Worm (Caenorhabditis elegans) whole organism, L1 larva: ENCODE measurements around the gene msp-64.

Experiments used
- Y116A8C.19 ChIP-seq: sonication (generic microtip); optimal IDR thresholded peaks from 2 replicates; lab custom pipeline; 2016; ENCODE audit warnings: missing compliant biosample characterization, missing genetic modification characterization, borderline replicate concordance
- aha-1 ChIP-seq: fragments of 150-350 bp; optimal IDR thresholded peaks from 2 replicates; lab custom pipeline; 2014; ENCODE audit warnings: missing biosample characterization, missing genetic modification characterization
- blmp-1 ChIP-seq: fragments of 150-350 bp; optimal IDR thresholded peaks from 2 replicates; lab custom pipeline; 2014; ENCODE audit warnings: missing biosample characterization, missing genetic modification characterization
- ceh-8 ChIP-seq: fragments of 200-800 bp; sonication (Bioruptor generic); optimal IDR thresholded peaks from 2 replicates; lab custom pipeline; 2018; ENCODE audit warnings: mild to moderate bottlenecking, missing genetic modification characterization, moderate library complexity, missing compliant biosample characterization
- dpl-1 ChIP-seq, 3 experiments: fragments of 150-350 bp in 2 of 3; sonication (generic microtip) in 1 of 3; optimal IDR thresholded peaks; 2 replicates each; lab custom pipeline; 2014 to 2017; ENCODE audit warnings: missing biosample characterization in 3 of 3, missing genetic modification characterization in 3 of 3, missing genetic modification reagents in 3 of 3
- egl-13 ChIP-seq: sonication (generic microtip); optimal IDR thresholded peaks from 2 replicates; lab custom pipeline; 2016; ENCODE audit warnings: missing genotype, missing genetic modification reagents, missing genetic modification characterization, missing compliant biosample characterization
- egl-27 ChIP-seq, 2 experiments: fragments of 150-350 bp in 1 of 2; sonication (generic microtip); optimal IDR thresholded peaks; 3 replicates each; lab custom pipeline; 2017 to 2018; ENCODE audit warnings: missing biosample characterization in 2 of 2, missing genetic modification characterization in 2 of 2, missing genetic modification reagents in 2 of 2
- elt-2 ChIP-seq: sonication (generic microtip); optimal IDR thresholded peaks from 2 replicates; lab custom pipeline; 2016; ENCODE audit warnings: missing genetic modification characterization, mild to moderate bottlenecking, inconsistent platforms, missing compliant biosample characterization, missing genetic modification reagents
- elt-3 ChIP-seq, 6 experiments: fragments of 150-350 bp in 1 of 6; sonication (generic microtip); optimal IDR thresholded peaks; 2 replicates each; lab custom pipeline; 2017 to 2018; ENCODE audit warnings: missing biosample characterization in 6 of 6, missing genetic modification characterization in 6 of 6, inconsistent platforms in 1 of 6
- fkh-10 ChIP-seq: sonication (generic microtip); optimal IDR thresholded peaks from 2 replicates; lab custom pipeline; 2017; ENCODE audit warnings: missing biosample characterization, missing genetic modification reagents, missing genetic modification characterization
- fkh-8 ChIP-seq: sonication (generic microtip); optimal IDR thresholded peaks from 2 replicates; lab custom pipeline; 2016; ENCODE audit warnings: mild to moderate bottlenecking, missing genetic modification characterization, missing compliant biosample characterization
- grh-1 ChIP-seq: fragments of 200-800 bp; sonication (Bioruptor generic); IDR thresholded peaks from 2 replicates; pipeline ENCODE4 v1.3.6; 2022; ENCODE audit warnings: missing genetic modification reagents, missing genetic modification characterization, missing compliant biosample characterization
- hlh-17 ChIP-seq: fragments of 200-800 bp; sonication (Bioruptor generic); optimal IDR thresholded peaks from 2 replicates; lab custom pipeline; 2018; ENCODE audit warnings: missing genetic modification characterization, mild to moderate bottlenecking, missing compliant biosample characterization, moderate library complexity, borderline replicate concordance
- hlh-4 ChIP-seq: sonication (generic microtip); optimal IDR thresholded peaks from 2 replicates; lab custom pipeline; 2016; ENCODE audit warnings: mild to moderate bottlenecking, missing genetic modification characterization, missing compliant biosample characterization
- hpl-2 ChIP-seq: fragments of 150-350 bp; optimal IDR thresholded peaks from 2 replicates; lab custom pipeline; 2014; ENCODE audit warnings: missing biosample characterization, missing genetic modification reagents, missing genetic modification characterization
- irx-1 ChIP-seq: sonication (generic microtip); optimal IDR thresholded peaks from 2 replicates; lab custom pipeline; 2016; ENCODE audit warnings: missing genetic modification characterization, missing compliant biosample characterization
- lin-14 ChIP-seq: fragments of 200-800 bp; sonication (Bioruptor generic); optimal IDR thresholded peaks from 2 replicates; lab custom pipeline; 2018; ENCODE audit warnings: mild to moderate bottlenecking, missing genetic modification characterization, moderate library complexity, missing compliant biosample characterization
- lin-35 ChIP-seq, 2 experiments: fragments of 150-350 bp; optimal IDR thresholded peaks; 2 replicates each; lab custom pipeline; 2014; ENCODE audit warnings: missing biosample characterization in 2 of 2, missing genetic modification characterization in 2 of 2, missing genetic modification reagents in 2 of 2
- lin-39 ChIP-seq: fragments of 150-350 bp; optimal IDR thresholded peaks from 2 replicates; lab custom pipeline; 2014; ENCODE audit warnings: missing biosample characterization, missing genetic modification reagents, missing genetic modification characterization
- lir-3 ChIP-seq: sonication (generic microtip); optimal IDR thresholded peaks from 2 replicates; lab custom pipeline; 2016; ENCODE audit warnings: mild to moderate bottlenecking, missing genetic modification characterization, moderate library complexity, missing compliant biosample characterization; ENCODE audit not compliant: poor library complexity
- lsy-2 ChIP-seq, 2 experiments: fragments of 150-350 bp; optimal IDR thresholded peaks; 2 replicates each; lab custom pipeline; 2014; ENCODE audit warnings: missing biosample characterization in 2 of 2, missing genetic modification characterization in 2 of 2
- mep-1 ChIP-seq: fragments of 150-350 bp; optimal IDR thresholded peaks from 2 replicates; lab custom pipeline; 2014; ENCODE audit warnings: missing biosample characterization, missing genetic modification characterization
- nhr-20 ChIP-seq: sonication (generic microtip); optimal IDR thresholded peaks from 2 replicates; lab custom pipeline; 2016; ENCODE audit warnings: mild to moderate bottlenecking, missing genetic modification characterization, missing compliant biosample characterization
- nhr-71 ChIP-seq: sonication (generic microtip); optimal IDR thresholded peaks from 2 replicates; lab custom pipeline; 2016; ENCODE audit warnings: mild to moderate bottlenecking, missing genetic modification characterization, moderate library complexity, missing compliant biosample characterization
- nhr-84 ChIP-seq: sonication (generic microtip); optimal IDR thresholded peaks from 2 replicates; lab custom pipeline; 2017; ENCODE audit warnings: missing biosample characterization, missing genetic modification characterization
- nhr-85 ChIP-seq: sonication (generic microtip); peaks from one replicate; lab custom pipeline; 2016; ENCODE audit warnings: missing genetic modification characterization, inconsistent platforms, missing compliant biosample characterization
- nhr-90 ChIP-seq: sonication (generic microtip); optimal IDR thresholded peaks from 2 replicates; lab custom pipeline; 2016; ENCODE audit warnings: mild to moderate bottlenecking, missing genetic modification characterization, missing compliant biosample characterization; ENCODE audit not compliant: poor library complexity
- pag-3 ChIP-seq: sonication (generic microtip); optimal IDR thresholded peaks from 2 replicates; lab custom pipeline; 2017; ENCODE audit warnings: missing genetic modification characterization, mild to moderate bottlenecking, missing compliant biosample characterization, antibody characterized with exemption, borderline replicate concordance; ENCODE audit not compliant: insufficient read depth
- rnt-1 ChIP-seq: sonication (generic microtip); optimal IDR thresholded peaks from 2 replicates; lab custom pipeline; 2016; ENCODE audit warnings: mild to moderate bottlenecking, missing genetic modification characterization, moderate library complexity, missing compliant biosample characterization
- skn-1 ChIP-seq: fragments of 150-350 bp; optimal IDR thresholded peaks from 2 replicates; lab custom pipeline; 2014; ENCODE audit warnings: missing biosample characterization, missing genetic modification characterization
- snu-23 ChIP-seq: sonication (generic microtip); optimal IDR thresholded peaks from 2 replicates; lab custom pipeline; 2016; ENCODE audit warnings: missing genetic modification characterization, missing compliant biosample characterization
- tbx-2 ChIP-seq: sonication (generic microtip); optimal IDR thresholded peaks from 2 replicates; lab custom pipeline; 2016; ENCODE audit warnings: missing genetic modification characterization, missing compliant biosample characterization
- unc-130 ChIP-seq: fragments of 150-350 bp; optimal IDR thresholded peaks from 2 replicates; lab custom pipeline; 2017; ENCODE audit warnings: missing biosample characterization, missing genetic modification characterization, inconsistent platforms
- unc-30 ChIP-seq: sonication (generic microtip); optimal IDR thresholded peaks from 2 replicates; lab custom pipeline; 2017; ENCODE audit warnings: missing biosample characterization, missing genetic modification characterization
- unc-98 ChIP-seq: fragments of 200-800 bp; sonication (Bioruptor generic); IDR thresholded peaks from 2 replicates; pipeline ENCODE4 v1.3.6; 2022; ENCODE audit warnings: missing genetic modification characterization, missing compliant biosample characterization
- xbp-1 ChIP-seq: sonication (generic microtip); optimal IDR thresholded peaks from 2 replicates; lab custom pipeline; 2016; ENCODE audit warnings: missing genetic modification characterization, missing compliant biosample characterization
- zag-1 ChIP-seq: fragments of 150-350 bp; optimal IDR thresholded peaks from 2 replicates; lab custom pipeline; 2014; ENCODE audit warnings: missing biosample characterization, missing genetic modification characterization
- ztf-11 ChIP-seq, 2 experiments: sonication (generic microtip); optimal IDR thresholded peaks; 2 replicates each; lab custom pipeline; 2016 to 2017; ENCODE audit warnings: missing genetic modification characterization in 2 of 2, missing biosample characterization in 1 of 2, missing compliant biosample characterization in 1 of 2

The msp-64 gene

DNA sequence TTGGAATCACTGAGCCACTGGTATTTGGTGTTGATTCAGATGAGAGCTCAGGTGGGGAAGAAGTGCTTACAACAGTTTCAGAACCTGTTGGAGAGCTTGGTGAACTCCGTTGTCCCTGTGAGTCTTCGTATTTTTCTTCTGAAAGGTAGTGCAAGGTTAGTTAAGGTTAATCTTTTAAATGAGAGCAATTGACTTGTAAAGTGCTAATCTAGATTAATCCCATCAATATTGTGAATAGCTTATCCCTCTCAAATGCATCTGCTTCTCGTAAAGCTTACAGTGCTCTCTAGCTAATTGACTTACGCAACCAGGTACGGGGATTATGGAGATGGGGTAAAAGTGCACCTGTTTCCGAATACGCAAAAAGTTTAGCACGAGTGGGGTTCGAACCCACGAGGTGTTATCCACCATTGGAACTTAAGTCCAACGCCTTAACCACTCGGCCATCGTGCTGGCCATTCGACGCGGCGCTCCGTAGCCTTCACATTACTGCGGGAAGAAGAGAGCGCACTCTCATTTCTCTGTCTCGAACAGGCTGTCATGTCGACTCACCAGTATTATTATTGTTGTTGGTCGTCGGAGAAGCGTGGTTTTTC is 37.5 kb downstream of the msp-64 start (continued):
- TF ChIP-seq elt-2 (peak; percentile 25), unc-30 (tag; lab: Kevin White, UChicago) (no peak), unc-130 (peak; percentile 38), lin-35 (GFP tag; optimal IDR thresholded peaks at IDR 0.05; lab: Kevin White, UChicago) (peak; percentile 56 to 62), xbp-1 (tag; lab: Kevin White, UChicago) (peak; percentile 17), egl-13 (tag; lab: Kevin White, UChicago) (no peak), rnt-1 (tag; lab: Kevin White, UChicago) (peak; percentile 67), aha-1 (tag; lab: Kevin White, UChicago) (no peak), elt-3 (tag; optimal IDR thresholded peaks at IDR 0.05; lab: Kevin White, UChicago) (peak in 1 of 6 experiments; percentile 13), tbx-2 (tag; lab: Kevin White, UChicago) (no peak), lin-14 (GFP tag; lab: Kevin White, UChicago) (peak; percentile 42), nhr-85 (peak; percentile 57), skn-1 (tag; lab: Kevin White, UChicago) (peak; percentile 20), nhr-71 (tag; lab: Kevin White, UChicago) (peak; percentile 63), dpl-1 (GFP tag; optimal IDR thresholded peaks at IDR 0.05; lab: Kevin White, UChicago) (peak in 2 of 3 experiments; percentile 10 to 18), fkh-8 (tag; lab: Kevin White, UChicago) (peak; percentile 16), fkh-10 (GFP tag; lab: Kevin White, UChicago) (no peak), mep-1 (tag; lab: Kevin White, UChicago) (peak; percentile 9), nhr-84 (tag; lab: Kevin White, UChicago) (no peak)

DNA sequence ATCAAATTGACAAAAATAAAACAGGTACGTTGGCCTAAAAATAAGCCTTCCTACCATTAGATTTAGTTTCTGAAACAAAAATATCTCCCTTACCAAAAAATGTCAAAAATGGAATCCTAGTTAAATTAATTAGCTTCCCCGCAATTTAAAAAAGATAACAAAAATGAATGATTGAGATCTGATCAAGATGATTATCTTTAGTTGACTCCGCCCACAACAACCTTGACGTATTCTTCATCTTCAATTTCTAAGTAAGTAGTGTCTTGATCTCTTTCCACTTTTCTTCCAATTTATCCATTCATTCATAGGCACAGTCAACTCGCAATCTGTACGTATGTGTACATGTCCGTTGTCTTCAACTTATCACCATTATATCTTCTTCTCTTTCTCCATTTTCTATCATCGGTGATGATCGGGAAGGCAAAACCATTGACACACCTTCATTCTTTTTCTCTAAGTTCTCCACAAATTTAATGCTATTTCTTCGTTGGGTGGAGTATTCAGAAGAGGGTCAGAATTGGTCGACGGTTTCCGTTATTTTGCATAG is 41.8 kb downstream of the msp-64 start:
- no peak for TF ChIP-seq egl-27 (tag; optimal IDR thresholded peaks at IDR 0.05; lab: Kevin White, UChicago)
- TF ChIP-seq blmp-1 (tag; lab: Kevin White, UChicago) = peak; percentile 44
- TF ChIP-seq lin-39 (tag; lab: Kevin White, UChicago) = peak; percentile 41
- TF ChIP-seq mep-1 (tag; lab: Kevin White, UChicago) = peak; percentile 40
- TF ChIP-seq nhr-84 (tag; lab: Kevin White, UChicago) = no peak
- peak in 2 of 6 experiments; percentile 19 to 59 for TF ChIP-seq elt-3 (tag; optimal IDR thresholded peaks at IDR 0.05; lab: Kevin White, UChicago)
- TF ChIP-seq nhr-71 (tag; lab: Kevin White, UChicago) = peak; percentile 3
- peak; percentile 36 for TF ChIP-seq snu-23
- TF ChIP-seq aha-1 (tag; lab: Kevin White, UChicago) = no peak
- TF ChIP-seq rnt-1 (tag; lab: Kevin White, UChicago) = peak; percentile 12
- TF ChIP-seq Y116A8C.19 (tag; lab: Kevin White, UChicago) = no peak
- no peak for TF ChIP-seq grh-1 (GFP tag; lab: Robert Waterston, UW)
- peak; percentile 34 for TF ChIP-seq nhr-20 (tag; lab: Kevin White, UChicago)
- TF ChIP-seq irx-1 (tag; lab: Kevin White, UChicago) = no peak
- no peak for TF ChIP-seq hlh-17 (GFP tag; lab: Kevin White, UChicago)
- peak; percentile 67 for TF ChIP-seq lin-14 (GFP tag; lab: Kevin White, UChicago)
- no peak for TF ChIP-seq unc-98 (GFP tag; lab: Robert Waterston, UW)
- peak; percentile 88 for TF ChIP-seq nhr-85

DNA sequence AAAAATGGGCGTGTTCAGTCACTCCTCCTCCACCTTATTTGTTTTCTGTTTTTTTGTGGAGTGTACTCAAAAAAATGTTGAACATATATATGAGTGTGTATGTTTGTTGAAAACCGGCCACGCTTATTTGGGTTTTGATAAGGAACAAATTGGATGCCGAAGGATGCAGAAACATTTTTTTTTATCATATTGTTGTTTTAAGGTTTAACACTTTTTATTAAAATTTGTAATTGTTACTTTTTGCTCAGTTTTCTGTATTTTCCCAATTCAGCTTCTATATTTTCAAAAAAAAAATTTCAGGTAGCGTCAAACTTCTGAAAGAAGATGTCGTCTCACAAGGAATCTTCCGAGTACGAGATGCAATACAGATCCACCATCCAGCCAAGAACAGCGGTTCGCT is 44.8 kb downstream of the msp-64 start, which contains the start of gene ifb-1:
Gene ifb-1, plus strand, starts transcription at position 301 of the 400 bp plus-strand sequence.
- no peak for TF ChIP-seq mep-1 (tag; lab: Kevin White, UChicago)
- no peak for TF ChIP-seq hpl-2 (GFP tag; lab: Kevin White, UChicago)
- no peak for TF ChIP-seq hlh-17 (GFP tag; lab: Kevin White, UChicago)
- TF ChIP-seq hlh-4 (tag; lab: Kevin White, UChicago) = no peak
- TF ChIP-seq pag-3 (tag; lab: Kevin White, UChicago) = no peak
- TF ChIP-seq zag-1 (tag; lab: Kevin White, UChicago) = no peak
- TF ChIP-seq blmp-1 (tag; lab: Kevin White, UChicago) = no peak
- no peak for TF ChIP-seq egl-27 (tag; optimal IDR thresholded peaks at IDR 0.05; lab: Kevin White, UChicago)
- no peak for TF ChIP-seq nhr-71 (tag; lab: Kevin White, UChicago)
- no peak for TF ChIP-seq nhr-90 (tag; lab: Kevin White, UChicago)
- no peak for TF ChIP-seq ztf-11 (tag; optimal IDR thresholded peaks at IDR 0.05; lab: Kevin White, UChicago)
- no peak for TF ChIP-seq lsy-2 (tag; optimal IDR thresholded peaks at IDR 0.05; lab: Kevin White, UChicago)
- no peak for TF ChIP-seq ceh-8 (GFP tag; lab: Kevin White, UChicago)
- TF ChIP-seq lir-3 = no peak
